Fruit fly (Drosophila melanogaster) whole organism, embryonic: ENCODE measurements around the gene Naa80.

ENCODE experiments used
- Atf3 ChIP-seq: fragments of 200-800 bp; sonication (Bioruptor generic); optimal IDR thresholded peaks from 3 replicates; lab custom pipeline; 2016; ENCODE audit warnings: missing biosample characterization, missing genetic modification characterization
- BEAF-32 ChIP-seq: fragments of 200-800 bp; sonication (Bioruptor generic); optimal IDR thresholded peaks from 3 replicates; lab custom pipeline; 2017; ENCODE audit warnings: missing biosample characterization, missing genetic modification characterization, mild to moderate bottlenecking, moderate library complexity, missing genetic modification reagents
- Bteb2 ChIP-seq: fragments of 200-800 bp; sonication (Bioruptor generic); optimal IDR thresholded peaks from 2 replicates; lab custom pipeline; 2016; ENCODE audit warnings: missing biosample characterization, missing genetic modification characterization
- CG1024 ChIP-seq: fragments of 200-800 bp; sonication (Bioruptor generic); IDR thresholded peaks from 2 replicates; pipeline ENCODE4 v1.3.6; 2022; ENCODE audit warnings: missing biosample characterization, missing genetic modification characterization
- CG10565 ChIP-seq: fragments of 200-800 bp; sonication (Bioruptor generic); optimal IDR thresholded peaks from 3 replicates; lab custom pipeline; 2016; ENCODE audit warnings: missing biosample characterization, mild to moderate bottlenecking, missing genetic modification characterization
- CG10959 ChIP-seq: fragments of 200-800 bp; sonication (Bioruptor generic); IDR thresholded peaks from 2 replicates; pipeline ENCODE4 v1.3.6; 2022; ENCODE audit warnings: missing biosample characterization, missing genetic modification characterization
- CG11398 ChIP-seq: fragments of 200-800 bp; sonication (Bioruptor generic); optimal IDR thresholded peaks from 2 replicates; lab custom pipeline; 2016; ENCODE audit warnings: missing biosample characterization, missing genetic modification characterization
- CG12155 ChIP-seq: fragments of 200-800 bp; sonication (Bioruptor generic); optimal IDR thresholded peaks from 3 replicates; lab custom pipeline; 2016; ENCODE audit warnings: missing biosample characterization, missing genetic modification characterization
- CG12942 ChIP-seq: fragments of 200-800 bp; sonication (Bioruptor generic); optimal IDR thresholded peaks from 3 replicates; lab custom pipeline; 2016; ENCODE audit warnings: missing biosample characterization, missing genetic modification characterization
- CG1602 ChIP-seq: fragments of 200-800 bp; sonication (Bioruptor generic); optimal IDR thresholded peaks from 3 replicates; lab custom pipeline; 2016; ENCODE audit warnings: missing biosample characterization, missing genetic modification characterization
- CG1647 ChIP-seq: fragments of 200-800 bp; sonication (Bioruptor generic); optimal IDR thresholded peaks from 3 replicates; lab custom pipeline; 2016; ENCODE audit warnings: missing biosample characterization, missing genetic modification characterization
- CG3407 ChIP-seq: fragments of 200-800 bp; sonication (Bioruptor generic); optimal IDR thresholded peaks from 2 replicates; lab custom pipeline; 2018; ENCODE audit warnings: missing biosample characterization, mild to moderate bottlenecking, missing genetic modification characterization
- CG4617 ChIP-seq: fragments of 200-800 bp; sonication (Bioruptor generic); optimal IDR thresholded peaks from 3 replicates; lab custom pipeline; 2016; ENCODE audit warnings: missing biosample characterization, missing genetic modification characterization, borderline replicate concordance
- CG9797 ChIP-seq: fragments of 200-800 bp; sonication (Bioruptor generic); optimal IDR thresholded peaks from 3 replicates; lab custom pipeline; 2018; ENCODE audit warnings: missing biosample characterization, mild to moderate bottlenecking, missing genetic modification characterization
- Dp ChIP-seq: fragments of 200-800 bp; sonication (Bioruptor generic); optimal IDR thresholded peaks from 2 replicates; lab custom pipeline; 2018; ENCODE audit warnings: missing biosample characterization, mild to moderate bottlenecking, missing genetic modification characterization, moderate library complexity
- Dref ChIP-seq: fragments of 200-800 bp; sonication (Bioruptor generic); IDR thresholded peaks from 2 replicates; pipeline ENCODE4 v1.3.6; 2022; ENCODE audit warnings: missing biosample characterization, missing genetic modification characterization
- E2f2 ChIP-seq: fragments of 200-800 bp; sonication (Bioruptor generic); IDR thresholded peaks from 2 replicates; pipeline ENCODE4 v1.3.6; 2022; ENCODE audit warnings: missing biosample characterization, missing genetic modification characterization
- ERR ChIP-seq: fragments of 200-800 bp; sonication (Bioruptor generic); optimal IDR thresholded peaks from 2 replicates; lab custom pipeline; 2016; ENCODE audit warnings: missing biosample characterization, missing genetic modification characterization
- H2.0 ChIP-seq: fragments of 200-800 bp; sonication (Bioruptor generic); IDR thresholded peaks from 2 replicates; pipeline ENCODE4 v1.3.6; 2022; ENCODE audit warnings: missing biosample characterization, missing genetic modification characterization
- HHEX ChIP-seq: fragments of 200-800 bp; sonication (Bioruptor generic); optimal IDR thresholded peaks from 3 replicates; lab custom pipeline; 2017; ENCODE audit warnings: missing biosample characterization, mild to moderate bottlenecking, missing genetic modification characterization, missing genetic modification reagents
- HLH3B ChIP-seq: fragments of 200-800 bp; sonication (Bioruptor generic); IDR thresholded peaks from 2 replicates; pipeline ENCODE4 v1.3.6; 2022; ENCODE audit warnings: missing biosample characterization, missing genetic modification characterization
- Hr51 ChIP-seq, 2 experiments: fragments of 200-800 bp; sonication (Bioruptor generic); optimal IDR thresholded peaks; 2 replicates in 1 of 2; 3 replicates in 1 of 2; lab custom pipeline; 2016 to 2018; ENCODE audit warnings: missing biosample characterization in 2 of 2, missing genetic modification characterization in 2 of 2, mild to moderate bottlenecking in 1 of 2, moderate library complexity in 1 of 2
- MBD-R2 ChIP-seq: fragments of 200-800 bp; sonication (Bioruptor generic); IDR thresholded peaks from 2 replicates; pipeline ENCODE4 v1.3.6; 2022; ENCODE audit warnings: missing biosample characterization, missing genetic modification characterization
- MESR4 ChIP-seq: fragments of 200-800 bp; sonication (Bioruptor generic); optimal IDR thresholded peaks from 2 replicates; lab custom pipeline; 2018; ENCODE audit warnings: missing biosample characterization, mild to moderate bottlenecking, missing genetic modification characterization, moderate library complexity
- Myb ChIP-seq: fragments of 200-800 bp; sonication (Bioruptor generic); optimal IDR thresholded peaks from 2 replicates; lab custom pipeline; 2016; ENCODE audit warnings: missing biosample characterization, missing genetic modification characterization
- Nf-YA ChIP-seq: fragments of 200-800 bp; sonication (Bioruptor generic); IDR thresholded peaks from 2 replicates; pipeline ENCODE4 v1.3.6; 2022; ENCODE audit warnings: missing biosample characterization, missing genetic modification characterization
- Trl ChIP-seq, 3 experiments: fragments of >200 bp in 2 of 3; fragments of 200-800 bp in 1 of 3; sonication (Bioruptor generic) in 1 of 3; optimal IDR thresholded peaks; 2 replicates in 1 of 3; 3 replicates in 2 of 3; lab custom pipeline; 2016 to 2017; ENCODE audit warnings: missing biosample characterization in 1 of 3, missing genetic modification characterization in 1 of 3
- Vsx1 ChIP-seq: fragments of 200-800 bp; sonication (Bioruptor generic); optimal IDR thresholded peaks from 2 replicates; lab custom pipeline; 2017; ENCODE audit warnings: missing biosample characterization, mild to moderate bottlenecking, missing genetic modification characterization, missing genetic modification reagents
- ara ChIP-seq: fragments of 200-800 bp; sonication (Bioruptor generic); IDR thresholded peaks from 2 replicates; pipeline ENCODE4 v1.3.6; 2022; ENCODE audit warnings: missing biosample characterization, missing genetic modification characterization
- bigmax ChIP-seq: fragments of 200-800 bp; sonication (Bioruptor generic); optimal IDR thresholded peaks from 2 replicates; lab custom pipeline; 2018; ENCODE audit warnings: missing biosample characterization, mild to moderate bottlenecking, missing genetic modification characterization
- br ChIP-seq: fragments of >200 bp; optimal IDR thresholded peaks from 2 replicates; lab custom pipeline; 2017
- cad ChIP-seq: fragments of >200 bp; optimal IDR thresholded peaks from 2 replicates; lab custom pipeline; 2017; ENCODE audit warnings: missing biosample characterization, missing genetic modification characterization
- chinmo ChIP-seq: fragments of 200-800 bp; sonication (Bioruptor generic); IDR thresholded peaks from 4 replicates; pipeline ENCODE4 v1.3.6; 2022; ENCODE audit warnings: missing biosample characterization, missing genetic modification characterization; ENCODE audit not compliant: partially characterized antibody
- disco-r ChIP-seq: fragments of 200-800 bp; sonication (Bioruptor generic); optimal IDR thresholded peaks from 2 replicates; lab custom pipeline; 2016; ENCODE audit warnings: missing biosample characterization, missing genetic modification characterization
- ewg ChIP-seq: fragments of 200-800 bp; sonication (Bioruptor generic); optimal IDR thresholded peaks from 3 replicates; lab custom pipeline; 2017; ENCODE audit warnings: mild to moderate bottlenecking, missing biosample characterization, missing genetic modification reagents, missing genetic modification characterization
- fd64A ChIP-seq: fragments of 200-800 bp; sonication (Bioruptor generic); optimal IDR thresholded peaks from 3 replicates; lab custom pipeline; 2018; ENCODE audit warnings: missing biosample characterization, mild to moderate bottlenecking, missing genetic modification characterization
- gfzf ChIP-seq: fragments of 200-800 bp; sonication (Bioruptor generic); optimal IDR thresholded peaks from 2 replicates; lab custom pipeline; 2016; ENCODE audit warnings: missing biosample characterization, mild to moderate bottlenecking, missing genetic modification characterization, moderate library complexity
- kay ChIP-seq: fragments of 200-800 bp; sonication (Bioruptor generic); optimal IDR thresholded peaks from 2 replicates; lab custom pipeline; 2016; ENCODE audit warnings: missing biosample characterization, missing genetic modification characterization
- lab ChIP-seq: fragments of 200-800 bp; sonication (Bioruptor generic); optimal IDR thresholded peaks from 3 replicates; lab custom pipeline; 2017; ENCODE audit warnings: missing biosample characterization, missing genetic modification characterization, mild to moderate bottlenecking, moderate library complexity, missing genetic modification reagents
- luna ChIP-seq: fragments of 200-800 bp; sonication (Bioruptor generic); optimal IDR thresholded peaks from 2 replicates; lab custom pipeline; 2016; ENCODE audit warnings: missing biosample characterization, missing genetic modification characterization
- oc ChIP-seq: fragments of 200-800 bp; sonication (Bioruptor generic); optimal IDR thresholded peaks from 2 replicates; lab custom pipeline; 2018; ENCODE audit warnings: missing biosample characterization, mild to moderate bottlenecking, missing genetic modification characterization, moderate library complexity
- pfk ChIP-seq: fragments of 200-800 bp; sonication (Bioruptor generic); optimal IDR thresholded peaks from 2 replicates; lab custom pipeline; 2018; ENCODE audit warnings: missing biosample characterization, mild to moderate bottlenecking, missing genetic modification characterization, moderate library complexity
- pzg ChIP-seq: fragments of 200-800 bp; sonication (Bioruptor generic); optimal IDR thresholded peaks from 3 replicates; lab custom pipeline; 2018; ENCODE audit warnings: missing biosample characterization, mild to moderate bottlenecking, missing genetic modification characterization, moderate library complexity
- sens ChIP-seq: fragments of 200-800 bp; sonication (Bioruptor generic); peaks from one replicate; lab custom pipeline; 2016; ENCODE audit warnings: missing biosample characterization, missing genetic modification characterization
- seq ChIP-seq: fragments of 200-800 bp; sonication (Bioruptor generic); IDR thresholded peaks from 2 replicates; pipeline ENCODE4 v1.3.6; 2022; ENCODE audit warnings: missing biosample characterization, missing genetic modification characterization
- stwl ChIP-seq: fragments of 200-800 bp; sonication (Bioruptor generic); optimal IDR thresholded peaks from 3 replicates; lab custom pipeline; 2018; ENCODE audit warnings: missing biosample characterization, mild to moderate bottlenecking, missing genetic modification characterization, moderate library complexity
- sug ChIP-seq: fragments of 200-800 bp; optimal IDR thresholded peaks from 2 replicates; lab custom pipeline; 2019; ENCODE audit warnings: missing biosample characterization, mild to moderate bottlenecking, missing genetic modification characterization, moderate library complexity
- vvl ChIP-seq: fragments of 200-800 bp; sonication (Bioruptor generic); IDR thresholded peaks from 2 replicates; pipeline ENCODE4 v1.3.6; 2022; ENCODE audit warnings: missing biosample characterization, missing genetic modification characterization

The Naa80 gene

DNA sequence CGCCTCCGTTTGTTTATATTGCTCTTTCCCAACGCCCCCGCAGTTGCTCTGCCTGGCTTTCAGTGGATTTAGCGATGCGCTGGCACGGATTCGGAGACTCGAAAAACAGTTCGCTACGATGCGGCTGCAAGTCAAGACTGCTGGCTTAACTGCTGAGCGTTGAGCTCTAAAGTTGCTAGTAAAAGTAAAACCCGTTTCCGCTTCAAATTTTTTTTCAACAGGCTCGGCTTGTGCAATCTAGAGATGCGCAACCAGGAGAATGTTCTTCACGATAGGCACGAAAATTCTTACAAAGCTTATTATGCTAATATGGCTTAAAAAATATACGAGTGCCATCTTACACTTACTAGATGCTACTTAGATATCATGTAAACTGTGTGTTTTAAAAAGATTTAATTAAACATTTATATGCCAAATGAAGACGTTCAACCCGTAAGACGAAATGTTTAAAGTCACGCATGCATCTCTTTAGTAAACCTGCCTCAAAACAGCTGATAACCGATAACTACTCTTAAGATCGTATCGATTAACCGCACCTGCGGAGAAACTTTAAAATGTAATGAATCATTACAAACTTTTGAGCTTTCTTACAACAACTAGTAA lies 20.3 kb upstream of the Naa80 start, which contains the start of gene CG12948 (continued):
- TF ChIP-seq ara (GFP tag; lab: Robert Waterston, UW) (no peak), vvl (peak; percentile 69), pfk (no peak), Nf-YA (GFP tag; lab: Robert Waterston, UW) (no peak), seq (GFP tag; lab: Robert Waterston, UW) (no peak), luna (GFP tag; lab: Kevin White, UChicago) (no peak), br (lab: Kevin White, UChicago) (no peak), CG3407 (no peak), CG10959 (no peak), CG11398 (no peak), Hr51 (GFP tag; optimal IDR thresholded peaks at IDR 0.05; lab: Kevin White, UChicago) (peak in 1 of 2 experiments; percentile 36), HLH3B (0 out of 2 replicates have a peak, but pooled peaks have one; percentile 16), ERR (GFP tag; lab: Kevin White, UChicago) (peak; percentile 29), Vsx1 (GFP tag; lab: Kevin White, UChicago) (no peak), CG10565 (GFP tag; lab: Kevin White, UChicago) (no peak), CG9797 (GFP tag; lab: Kevin White, UChicago) (no peak), Atf3 (GFP tag; lab: Kevin White, UChicago) (no peak), CG1024 (GFP tag; lab: Robert Waterston, UW) (no peak)

DNA sequence ATGACTTTTGCATAAGTTTGCCTTT lies 19.9 kb upstream of the Naa80 start, which contains the start of gene PpD3:
PpD3 (plus strand) TSS at position 1 of the 25 bp plus-strand sequence.
- TF ChIP-seq BEAF-32 (GFP tag; lab: Kevin White, UChicago): peak; percentile 42
- TF ChIP-seq HHEX: no peak
- no peak for TF ChIP-seq ewg (GFP tag; lab: Kevin White, UChicago)
- no peak for TF ChIP-seq stwl (tag; lab: Kevin White, UChicago)
- TF ChIP-seq kay: no peak

DNA sequence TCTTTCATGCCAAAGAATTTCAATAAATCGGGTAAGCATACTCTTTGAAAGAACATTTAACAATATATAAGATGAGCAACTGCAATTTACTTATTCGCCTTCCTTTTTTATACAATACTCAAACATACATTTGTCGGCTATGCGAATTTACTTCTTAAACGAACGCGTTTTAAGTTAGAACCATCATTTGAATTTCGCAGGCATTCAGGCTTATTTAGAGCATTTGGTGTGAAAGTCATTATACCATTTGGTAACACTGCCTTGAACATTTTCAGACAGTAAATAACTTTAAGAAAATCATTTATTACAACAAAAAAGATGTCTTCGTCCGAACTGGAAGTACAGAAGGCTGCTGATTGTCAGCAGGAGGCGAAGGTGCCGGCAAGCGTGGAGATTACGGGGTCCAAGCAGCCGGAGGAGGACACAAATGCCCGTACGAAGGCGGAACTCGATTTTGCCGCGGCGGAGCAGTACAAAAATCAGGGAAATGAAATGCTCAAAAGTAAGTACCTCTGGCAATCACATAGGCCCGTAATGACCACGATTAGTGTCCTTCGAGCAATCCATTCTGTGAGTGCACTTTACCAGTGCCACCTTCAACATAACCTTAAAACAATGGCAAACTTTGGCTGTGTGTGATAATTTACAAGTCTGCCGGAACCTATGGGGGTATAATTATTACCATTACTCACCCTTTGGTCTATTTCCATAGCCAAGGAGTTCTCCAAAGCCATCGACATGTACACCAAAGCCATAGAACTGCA lies 19.6 kb upstream of the Naa80 start:
- TF ChIP-seq gfzf (GFP tag; lab: Kevin White, UChicago) (peak; percentile 85), sug (tag; lab: Kevin White, UChicago) (no peak), bigmax (GFP tag; lab: Kevin White, UChicago) (peak; percentile 90), E2f2 (GFP tag; lab: Robert Waterston, UW) (peak; percentile 80), Myb (GFP tag; lab: Kevin White, UChicago) (peak; percentile 15), MESR4 (peak; percentile 60), MBD-R2 (GFP tag; lab: Robert Waterston, UW) (peak; percentile 15; the same call in 1 of the 2 replicates), Dp (GFP tag; lab: Kevin White, UChicago) (peak; percentile 75), pzg (GFP tag; lab: Kevin White, UChicago) (peak; percentile 50), disco-r (no peak), CG1602 (GFP tag; lab: Kevin White, UChicago) (no peak), CG9797 (GFP tag; lab: Kevin White, UChicago) (peak; percentile 42), sens (GFP tag; lab: Kevin White, UChicago) (peak; percentile 18), CG4617 (GFP tag; lab: Kevin White, UChicago) (peak; percentile 70)

DNA sequence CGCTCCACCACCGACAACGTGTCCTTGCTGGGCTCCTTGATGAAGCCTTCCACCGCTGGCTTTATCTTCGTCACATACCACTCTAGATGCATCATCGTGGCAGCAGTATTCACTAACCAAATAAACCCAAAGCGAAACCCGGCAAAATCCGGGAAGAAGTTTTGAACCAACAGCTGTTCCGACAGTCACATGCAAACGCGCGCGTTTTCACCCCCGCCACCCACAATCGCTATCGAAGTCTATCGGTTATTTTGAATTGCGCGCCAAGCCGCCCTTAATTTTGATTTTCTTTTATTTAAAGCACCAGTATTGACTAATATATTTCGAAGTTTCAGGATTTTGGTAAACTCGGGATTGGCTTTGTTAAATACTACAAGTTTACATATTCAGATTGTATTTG lies 13.1 kb upstream of the Naa80 start, which contains the start of gene Tti1:
Tti1 (minus strand) TSS at position 200 of the 400 bp plus-strand sequence.
- TF ChIP-seq cad (no peak), lab (no peak), Bteb2 (no peak), CG12942 (GFP tag; lab: Kevin White, UChicago) (no peak), CG12155 (no peak), Trl (optimal IDR thresholded peaks at IDR 0.05; lab: Kevin White, UChicago) (no peak), Trl (GFP tag; optimal IDR thresholded peaks at IDR 0.05; lab: Kevin White, UChicago) (no peak), Dref (GFP tag; lab: Robert Waterston, UW) (peak; percentile 83), CG1647 (GFP tag; lab: Kevin White, UChicago) (no peak), chinmo (GFP tag; lab: Robert Waterston, UW) (0 out of 4 replicates have a peak, but pooled peaks have one; percentile 56), oc (no peak), fd64A (GFP tag; lab: Kevin White, UChicago) (no peak), H2.0 (no peak)
